Worm (Caenorhabditis elegans) whole organism, young adult: ENCODE results near the gene syp-2.

Experiments
- C06A6.2 ChIP-seq: fragments of 200-800 bp; sonication (Bioruptor generic); conservative IDR thresholded peaks from 2 replicates; pipeline ENCODE4 v1.3.6; 2022; ENCODE audit warnings: missing genetic modification characterization, missing compliant biosample characterization
- D2030.7 ChIP-seq: fragments of 200-800 bp; sonication (Bioruptor generic); IDR thresholded peaks from 2 replicates; pipeline ENCODE4 v1.3.6; 2022; ENCODE audit warnings: missing genetic modification reagents, missing genetic modification characterization, missing compliant biosample characterization
- F22D6.2 ChIP-seq: sonication (generic microtip); optimal IDR thresholded peaks from 2 replicates; lab custom pipeline; 2016; ENCODE audit warnings: mild to moderate bottlenecking, missing genetic modification characterization, missing compliant biosample characterization
- F23B12.7 ChIP-seq: sonication (generic microtip); optimal IDR thresholded peaks from 2 replicates; lab custom pipeline; 2017; ENCODE audit warnings: missing genetic modification characterization, mild to moderate bottlenecking, missing compliant biosample characterization, antibody characterized with exemption, moderate library complexity; ENCODE audit not compliant: insufficient read depth
- F37B4.10 ChIP-seq: fragments of 200-800 bp; sonication (Bioruptor generic); IDR thresholded peaks from 2 replicates; pipeline ENCODE4 v1.3.6; 2022; ENCODE audit warnings: missing genetic modification characterization, missing compliant biosample characterization
- K11D2.4 ChIP-seq: fragments of 200-800 bp; sonication (Bioruptor generic); IDR thresholded peaks from 2 replicates; pipeline ENCODE4 v1.3.6; 2022; ENCODE audit warnings: missing genetic modification reagents, missing genetic modification characterization, missing compliant biosample characterization
- T26A5.8 ChIP-seq: sonication (generic microtip); optimal IDR thresholded peaks from 2 replicates; lab custom pipeline; 2016; ENCODE audit warnings: missing genetic modification characterization, missing compliant biosample characterization
- Y95B8A.8 ChIP-seq: fragments of 200-800 bp; sonication (Bioruptor generic); IDR thresholded peaks from 2 replicates; pipeline ENCODE4 v1.3.6; 2022; ENCODE audit warnings: missing genetic modification reagents, missing genetic modification characterization, missing compliant biosample characterization
- akir-1 ChIP-seq: fragments of 200-800 bp; sonication (Bioruptor generic); optimal IDR thresholded peaks from 2 replicates; lab custom pipeline; 2018; ENCODE audit warnings: mild to moderate bottlenecking, missing genetic modification characterization, moderate library complexity, missing compliant biosample characterization
- aptf-3 ChIP-seq: fragments of 200-800 bp; sonication (Bioruptor generic); IDR thresholded peaks from 2 replicates; pipeline ENCODE4 v1.3.6; 2022; ENCODE audit warnings: missing genetic modification characterization, missing compliant biosample characterization
- atf-7 ChIP-seq: sonication (generic microtip); optimal IDR thresholded peaks from 2 replicates; lab custom pipeline; 2017; ENCODE audit warnings: mild to moderate bottlenecking, missing genetic modification characterization, missing compliant biosample characterization
- athp-1 ChIP-seq: sonication (generic microtip); optimal IDR thresholded peaks from 2 replicates; lab custom pipeline; 2017; ENCODE audit warnings: mild to moderate bottlenecking, missing genetic modification characterization, missing compliant biosample characterization
- attf-5 ChIP-seq: fragments of 200-800 bp; sonication (Bioruptor generic); optimal IDR thresholded peaks from 2 replicates; lab custom pipeline; 2018; ENCODE audit warnings: mild to moderate bottlenecking, missing genetic modification characterization, missing compliant biosample characterization
- bed-2 ChIP-seq: fragments of 200-800 bp; sonication (Bioruptor generic); IDR thresholded peaks from 2 replicates; pipeline ENCODE4 v1.3.6; 2022; ENCODE audit warnings: missing genetic modification reagents, missing genetic modification characterization, missing compliant biosample characterization
- cebp-1 ChIP-seq, 2 experiments: fragments of 200-800 bp in 1 of 2; sonication (Bioruptor generic) in 1 of 2; sonication (generic microtip) in 1 of 2; IDR thresholded peaks in 1 of 2; optimal IDR thresholded peaks in 1 of 2; 2 replicates each; pipeline versions ENCODE4 v1.3.6 to Lab custom; 2017 to 2022; ENCODE audit warnings: missing compliant biosample characterization in 2 of 2, missing genetic modification characterization in 2 of 2, mild to moderate bottlenecking in 1 of 2, missing genetic modification reagents in 1 of 2, moderate library complexity in 1 of 2
- die-1 ChIP-seq: sonication (generic microtip); optimal IDR thresholded peaks from 2 replicates; lab custom pipeline; 2016; ENCODE audit warnings: missing genotype, mild to moderate bottlenecking, missing genetic modification characterization, missing compliant biosample characterization
- efl-1 ChIP-seq: fragments of 150-350 bp; optimal IDR thresholded peaks from 2 replicates; lab custom pipeline; 2014; ENCODE audit warnings: missing biosample characterization, missing genetic modification reagents, missing genetic modification characterization
- ekl-4 ChIP-seq: fragments of 200-800 bp; sonication (Bioruptor generic); IDR thresholded peaks from 2 replicates; pipeline ENCODE4 v1.3.6; 2022; ENCODE audit warnings: missing genetic modification reagents, missing genetic modification characterization, missing compliant biosample characterization
- ets-4 ChIP-seq: fragments of 200-800 bp; sonication (Bioruptor generic); optimal IDR thresholded peaks from 2 replicates; lab custom pipeline; 2018; ENCODE audit warnings: mild to moderate bottlenecking, missing genetic modification characterization, missing compliant biosample characterization
- hmg-1.2 ChIP-seq: fragments of 200-800 bp; sonication (Bioruptor generic); IDR thresholded peaks from 2 replicates; pipeline ENCODE4 v1.3.6; 2022; ENCODE audit warnings: missing genetic modification reagents, missing genetic modification characterization, missing compliant biosample characterization
- hrde-1 ChIP-seq: sonication (generic microtip); optimal IDR thresholded peaks from 2 replicates; lab custom pipeline; 2016; ENCODE audit warnings: missing genetic modification characterization, mild to moderate bottlenecking, missing compliant biosample characterization, moderate library complexity, missing genotype, missing genetic modification reagents, borderline replicate concordance
- hsf-1 ChIP-seq: fragments of 200-800 bp; sonication (Bioruptor generic); IDR thresholded peaks from 2 replicates; pipeline ENCODE4 v1.3.6; 2022; ENCODE audit warnings: missing genetic modification reagents, missing genetic modification characterization, missing compliant biosample characterization
- let-607 ChIP-seq, 2 experiments: fragments of 200-800 bp in 1 of 2; sonication (Bioruptor generic) in 1 of 2; sonication (generic microtip) in 1 of 2; optimal IDR thresholded peaks; 2 replicates each; lab custom pipeline; 2016 to 2018; ENCODE audit warnings: mild to moderate bottlenecking in 2 of 2, missing compliant biosample characterization in 2 of 2, missing genetic modification characterization in 2 of 2, moderate library complexity in 2 of 2, missing genotype in 1 of 2
- lin-35 ChIP-seq, 3 experiments: fragments of 150-350 bp in 2 of 3; sonication (generic microtip) in 1 of 3; optimal IDR thresholded peaks; 2 replicates each; lab custom pipeline; 2014 to 2018; ENCODE audit warnings: missing biosample characterization in 3 of 3, missing genetic modification characterization in 3 of 3, missing genetic modification reagents in 3 of 3
- lin-40 ChIP-seq: sonication (generic microtip); optimal IDR thresholded peaks from 2 replicates; lab custom pipeline; 2016; ENCODE audit warnings: missing genetic modification characterization, mild to moderate bottlenecking, missing compliant biosample characterization, missing genotype, missing genetic modification reagents
- mel-28 ChIP-seq: sonication (generic microtip); optimal IDR thresholded peaks from 2 replicates; lab custom pipeline; 2016; ENCODE audit warnings: borderline replicate concordance, mild to moderate bottlenecking, missing genetic modification characterization, missing compliant biosample characterization
- mes-4 ChIP-seq: sonication (generic microtip); optimal IDR thresholded peaks from 2 replicates; lab custom pipeline; 2016; ENCODE audit warnings: missing genotype, missing genetic modification characterization, missing compliant biosample characterization
- nhr-120 ChIP-seq: fragments of 200-800 bp; sonication (Bioruptor generic); IDR thresholded peaks from 2 replicates; pipeline ENCODE4 v1.3.6; 2022; ENCODE audit warnings: missing genetic modification characterization, missing compliant biosample characterization
- nhr-90 ChIP-seq: sonication (generic microtip); optimal IDR thresholded peaks from 2 replicates; lab custom pipeline; 2016; ENCODE audit warnings: missing genotype, mild to moderate bottlenecking, missing genetic modification characterization, missing compliant biosample characterization
- pbrm-1 ChIP-seq: fragments of 200-800 bp; sonication (Bioruptor generic); IDR thresholded peaks from 2 replicates; pipeline ENCODE4 v1.3.6; 2022; ENCODE audit warnings: missing genetic modification reagents, missing genetic modification characterization, missing compliant biosample characterization
- sdz-38 ChIP-seq: sonication (generic microtip); optimal IDR thresholded peaks from 2 replicates; lab custom pipeline; 2016; ENCODE audit warnings: missing genotype, missing genetic modification characterization, missing compliant biosample characterization
- sea-2 ChIP-seq: fragments of 200-800 bp; sonication (Bioruptor generic); IDR thresholded peaks from 2 replicates; pipeline ENCODE4 v1.3.6; 2022; ENCODE audit warnings: missing genetic modification characterization, missing compliant biosample characterization
- snpc-1.1 ChIP-seq: sonication (generic microtip); optimal IDR thresholded peaks from 2 replicates; lab custom pipeline; 2017; ENCODE audit warnings: missing genetic modification characterization, mild to moderate bottlenecking, missing compliant biosample characterization, antibody characterized with exemption, moderate library complexity, missing genotype, missing genetic modification reagents; ENCODE audit not compliant: insufficient read depth
- snpc-4 ChIP-seq, 5 experiments: fragments of 150-350 bp in 1 of 5; sonication (generic microtip) in 4 of 5; optimal IDR thresholded peaks; 2 replicates each; lab custom pipeline; 2014 to 2018; ENCODE audit warnings: missing genetic modification characterization in 5 of 5, missing biosample characterization in 3 of 5, antibody characterized with exemption in 2 of 5, mild to moderate bottlenecking in 2 of 5, missing compliant biosample characterization in 2 of 5, missing genotype in 2 of 5, moderate library complexity in 2 of 5, missing genetic modification reagents in 1 of 5
- unc-62 ChIP-seq: fragments of 150-350 bp; optimal IDR thresholded peaks from 2 replicates; lab custom pipeline; 2014; ENCODE audit warnings: missing biosample characterization, missing genetic modification reagents, missing genetic modification characterization
- ztf-25 ChIP-seq: fragments of 200-800 bp; sonication (Bioruptor generic); IDR thresholded peaks from 2 replicates; pipeline ENCODE4 v1.3.6; 2022; ENCODE audit warnings: missing genetic modification reagents, missing genetic modification characterization, missing compliant biosample characterization
- ztf-3 ChIP-seq: fragments of 200-800 bp; sonication (Bioruptor generic); optimal IDR thresholded peaks from 2 replicates; lab custom pipeline; 2018; ENCODE audit warnings: mild to moderate bottlenecking, missing genetic modification characterization, missing compliant biosample characterization

The syp-2 gene

ce11 chrV:5576008-5576407 is 39.7 kb downstream of the syp-2 start (continued):
- no peak for TF ChIP-seq snpc-1.1 (tag; lab: Kevin White, UChicago)
- TF ChIP-seq, all 124 proteins: peak for 18

- no peak for TF ChIP-seq Y95B8A.8
- TF ChIP-seq snpc-1.1 (tag; lab: Kevin White, UChicago), result no peak
- no peak for TF ChIP-seq attf-5 (GFP tag; lab: Kevin White, UChicago)
- TF ChIP-seq ztf-3, result no peak
- no peak for TF ChIP-seq F23B12.7 (tag; lab: Kevin White, UChicago)
- TF ChIP-seq bed-2 (GFP tag; lab: Robert Waterston, UW), result no peak
- no peak for TF ChIP-seq cebp-1 (GFP tag; IDR thresholded peaks at IDR 0.05; lab: Robert Waterston, UW)
- no peak for TF ChIP-seq cebp-1 (tag; optimal IDR thresholded peaks at IDR 0.05; lab: Kevin White, UChicago)
- no peak for TF ChIP-seq F37B4.10 (GFP tag; lab: Robert Waterston, UW)
- TF ChIP-seq lin-35 (GFP tag; optimal IDR thresholded peaks at IDR 0.05; lab: Kevin White, UChicago), result no peak
- TF ChIP-seq aptf-3, result no peak
- no peak for TF ChIP-seq mel-28
- TF ChIP-seq nhr-120, result no peak
- no peak for TF ChIP-seq F22D6.2 (tag; lab: Kevin White, UChicago)
- no peak for TF ChIP-seq sdz-38 (tag; lab: Kevin White, UChicago)
- no peak for TF ChIP-seq akir-1 (GFP tag; lab: Kevin White, UChicago)
- TF ChIP-seq pbrm-1 (GFP tag; lab: Robert Waterston, UW), result no peak
Observed at ce11 chrV:5579666-5580065, 43.4 kb downstream of the syp-2 start.

ce11 chrV:5580517-5580916 is 44.2 kb downstream of the syp-2 start:
- TF ChIP-seq C06A6.2 (GFP tag; lab: Robert Waterston, UW) (0 out of 2 replicates have a peak, but pooled peaks have one; percentile 13), let-607 (tag; optimal IDR thresholded peaks at IDR 0.05; lab: Kevin White, UChicago) (peak in 1 of 2 experiments; percentile 29), snpc-4 (GFP tag; optimal IDR thresholded peaks at IDR 0.05; lab: Kevin White, UChicago) (no peak), snpc-4 (tag; optimal IDR thresholded peaks at IDR 0.05; lab: Kevin White, UChicago) (peak in 3 of 4 experiments; percentile 33 to 52 (median 46)), hmg-1.2 (peak; percentile 85; the same call in 1 of the 2 replicates), ekl-4 (GFP tag; lab: Robert Waterston, UW) (no peak), mes-4 (tag; lab: Kevin White, UChicago) (no peak), lin-40 (tag; lab: Kevin White, UChicago) (peak; percentile 21), attf-5 (GFP tag; lab: Kevin White, UChicago) (peak; percentile 65), cebp-1 (GFP tag; IDR thresholded peaks at IDR 0.05; lab: Robert Waterston, UW) (peak; percentile 88), cebp-1 (tag; optimal IDR thresholded peaks at IDR 0.05; lab: Kevin White, UChicago) (peak; percentile 97)
- TF ChIP-seq, all 124 proteins: peak for 7

ce11 chrV:5581312-5581711 is 45.0 kb downstream of the syp-2 start, which contains the start of gene klc-2:
klc-2 (minus strand) TSS chrV:5581412.
- TF ChIP-seq bed-2 (GFP tag; lab: Robert Waterston, UW) (no peak), nhr-90 (tag; lab: Kevin White, UChicago) (no peak), akir-1 (GFP tag; lab: Kevin White, UChicago) (no peak), efl-1 (no peak), D2030.7 (GFP tag; lab: Robert Waterston, UW) (no peak), athp-1 (no peak), pbrm-1 (GFP tag; lab: Robert Waterston, UW) (no peak), atf-7 (tag; lab: Kevin White, UChicago) (no peak), unc-62 (GFP tag; lab: Kevin White, UChicago) (no peak), ets-4 (GFP tag; lab: Kevin White, UChicago) (no peak), T26A5.8 (tag; lab: Kevin White, UChicago) (no peak), hsf-1 (GFP tag; lab: Robert Waterston, UW) (no peak), K11D2.4 (GFP tag; lab: Robert Waterston, UW) (no peak), ztf-25 (GFP tag; lab: Robert Waterston, UW) (no peak), hrde-1 (tag; lab: Kevin White, UChicago) (no peak), sea-2 (GFP tag; lab: Robert Waterston, UW) (no peak), die-1 (tag; lab: Kevin White, UChicago) (no peak), aptf-3 (no peak)
